Worm (Caenorhabditis elegans): ENCODE measurements around the gene efk-1.

Gene efk-1

DNA sequence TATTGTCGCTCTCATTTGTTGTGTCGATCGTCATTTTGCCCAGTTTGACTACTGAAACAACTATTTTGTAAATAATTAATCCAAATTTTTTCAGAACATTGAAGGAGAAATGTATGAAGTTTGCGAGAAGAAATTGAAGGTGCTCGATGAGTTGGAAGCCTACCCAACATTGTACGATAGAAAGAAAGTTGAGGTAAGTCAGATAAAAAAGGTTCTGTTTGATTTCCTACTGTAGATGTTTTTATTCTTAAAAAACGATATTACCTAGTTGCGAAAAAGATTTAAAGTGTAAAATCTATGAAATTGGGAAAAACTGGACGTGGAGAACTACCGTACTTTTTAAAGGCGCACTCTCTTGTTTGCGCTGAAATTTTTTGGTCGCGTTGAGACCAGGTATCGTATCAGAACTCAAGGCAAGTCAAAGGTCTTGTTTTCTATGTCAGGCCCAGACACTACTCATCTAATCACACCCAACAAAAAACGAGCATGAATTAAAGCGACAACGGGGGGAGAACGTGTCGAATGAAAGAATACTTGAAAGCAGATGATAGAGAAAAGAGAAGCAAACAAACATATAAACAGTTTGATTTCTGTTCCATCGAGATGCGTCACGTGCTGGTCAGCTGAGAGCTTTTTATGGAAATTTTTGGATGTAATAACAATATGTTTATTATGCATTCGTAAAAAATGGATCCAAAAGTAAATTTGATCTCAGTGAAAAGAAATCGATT, at the start of gene efk-1:
Gene efk-1 (minus strand): TSS at position 51 of the 731 bp plus-strand sequence.
- TF ChIP-seq ref-1 (GFP tag; conservative IDR thresholded peaks at IDR 0.05) (no peak), T22C8.4 (GFP tag; IDR thresholded peaks at IDR 0.05) (no peak), flt-1 (GFP tag; IDR thresholded peaks at IDR 0.05) (no peak)

DNA sequence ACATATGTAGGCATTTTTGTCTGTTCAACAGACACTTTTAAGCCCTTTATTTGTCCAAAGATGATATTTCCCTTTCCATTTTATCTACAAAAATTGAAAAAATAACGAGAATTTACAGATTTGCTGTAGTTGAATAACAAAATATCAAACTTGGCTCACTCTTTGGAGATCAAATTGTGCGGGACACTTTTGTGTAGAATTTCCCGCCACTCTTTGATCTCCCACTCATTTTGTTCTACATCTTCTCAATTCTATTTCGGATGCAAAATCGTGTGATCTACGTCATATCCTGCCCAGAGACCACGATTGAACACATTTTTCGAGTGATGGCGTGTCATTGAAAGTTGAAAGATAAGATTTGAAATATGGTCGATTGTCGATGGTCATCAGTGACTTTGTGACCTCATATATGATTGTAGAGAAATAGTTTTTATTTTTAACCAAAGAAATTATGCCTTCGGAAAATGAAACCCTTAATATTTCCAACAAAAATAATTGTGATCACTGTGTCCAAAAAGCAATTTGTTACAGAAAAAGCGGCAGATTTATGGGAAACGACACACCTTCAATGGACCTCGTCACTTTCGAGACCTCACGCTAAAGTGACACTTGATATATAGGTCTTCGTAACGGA, 48.6 kb upstream of the efk-1 start, which contains the start of gene hot-4:
Gene hot-4 (plus strand): TSS at position 584 of the 634 bp plus-strand sequence.
- no peak for TF ChIP-seq med-1 (GFP tag; optimal IDR thresholded peaks at IDR 0.05; ENCODE audit: insufficient read depth)
- no peak for TF ChIP-seq ztf-23 (GFP tag; IDR thresholded peaks at IDR 0.05)
- no peak for TF ChIP-seq ref-1 (GFP tag; conservative IDR thresholded peaks at IDR 0.05)
- no peak for TF ChIP-seq T22C8.4 (GFP tag; IDR thresholded peaks at IDR 0.05)
- no peak for TF ChIP-seq ztf-29 (GFP tag; IDR thresholded peaks at IDR 0.05)
- no peak for TF ChIP-seq cog-1 (tag; optimal IDR thresholded peaks at IDR 0.05)
- TF ChIP-seq tab-1 (GFP tag; IDR thresholded peaks at IDR 0.05), result no peak
- no peak for TF ChIP-seq flt-1 (GFP tag; IDR thresholded peaks at IDR 0.05)
- no peak for TF ChIP-seq klf-2 (GFP tag; conservative IDR thresholded peaks at IDR 0.05)

DNA sequence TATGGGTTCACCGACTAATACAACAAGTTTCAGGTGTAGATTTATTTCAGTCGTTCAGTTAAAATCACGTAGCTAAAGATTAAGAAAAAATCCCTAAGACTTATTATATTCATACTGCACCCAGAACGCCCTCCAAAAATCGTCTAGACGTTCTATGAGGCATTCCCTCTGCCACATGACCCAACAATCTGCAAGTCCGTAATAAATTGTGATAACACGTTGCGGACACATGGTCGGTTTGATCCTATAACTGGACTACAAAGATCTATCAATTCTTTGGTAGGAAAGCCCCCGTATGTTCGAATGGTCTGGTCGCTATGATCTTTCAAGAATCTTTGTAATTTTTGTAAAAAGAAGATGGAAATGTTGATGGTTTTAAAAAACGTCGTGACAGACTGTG, 47.6 kb upstream of the efk-1 start:
- no peak for TF ChIP-seq ref-1 (GFP tag; conservative IDR thresholded peaks at IDR 0.05)
- TF ChIP-seq klf-2 (GFP tag; conservative IDR thresholded peaks at IDR 0.05), result no peak
- TF ChIP-seq ztf-23 (GFP tag; IDR thresholded peaks at IDR 0.05), result no peak
- no peak for TF ChIP-seq T22C8.4 (GFP tag; IDR thresholded peaks at IDR 0.05)
- TF ChIP-seq ztf-29 (GFP tag; IDR thresholded peaks at IDR 0.05), result no peak
- TF ChIP-seq med-1 (GFP tag; optimal IDR thresholded peaks at IDR 0.05; ENCODE audit: insufficient read depth), result no peak
- TF ChIP-seq cog-1 (tag; optimal IDR thresholded peaks at IDR 0.05), result no peak

DNA sequence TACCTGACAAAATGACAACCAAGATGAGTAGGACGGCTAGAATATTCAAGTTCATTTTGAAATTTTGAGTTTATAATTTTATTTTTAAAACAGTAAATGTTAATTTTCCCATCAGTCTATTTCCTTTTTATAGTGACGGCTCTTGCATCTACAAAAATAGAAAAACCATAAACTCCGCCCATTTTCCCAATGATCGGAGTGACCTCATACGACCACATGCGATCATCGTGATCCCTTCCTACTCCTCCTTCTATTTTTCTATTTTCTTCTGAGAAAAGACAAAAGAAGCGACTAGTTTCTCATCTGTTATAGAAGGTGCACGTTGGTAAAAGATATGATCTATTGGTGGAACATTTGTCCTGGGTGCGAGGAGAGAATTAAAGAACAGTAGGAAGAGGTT, 47.1 kb upstream of the efk-1 start, which contains the start of gene C23G10.11:
Gene C23G10.11 (minus strand): TSS at position 101 of the 400 bp plus-strand sequence.
- no peak for TF ChIP-seq tab-1 (GFP tag; IDR thresholded peaks at IDR 0.05)
- TF ChIP-seq klf-2 (GFP tag; conservative IDR thresholded peaks at IDR 0.05), result no peak
- TF ChIP-seq ztf-23 (GFP tag; IDR thresholded peaks at IDR 0.05), result no peak
- no peak for TF ChIP-seq ztf-29 (GFP tag; IDR thresholded peaks at IDR 0.05)
- no peak for TF ChIP-seq T22C8.4 (GFP tag; IDR thresholded peaks at IDR 0.05)
- TF ChIP-seq flt-1 (GFP tag; IDR thresholded peaks at IDR 0.05), result no peak
- TF ChIP-seq ref-1 (GFP tag; conservative IDR thresholded peaks at IDR 0.05), result no peak
- no peak for TF ChIP-seq cog-1 (tag; optimal IDR thresholded peaks at IDR 0.05)
- no peak for TF ChIP-seq med-1 (GFP tag; optimal IDR thresholded peaks at IDR 0.05; ENCODE audit: insufficient read depth)

DNA sequence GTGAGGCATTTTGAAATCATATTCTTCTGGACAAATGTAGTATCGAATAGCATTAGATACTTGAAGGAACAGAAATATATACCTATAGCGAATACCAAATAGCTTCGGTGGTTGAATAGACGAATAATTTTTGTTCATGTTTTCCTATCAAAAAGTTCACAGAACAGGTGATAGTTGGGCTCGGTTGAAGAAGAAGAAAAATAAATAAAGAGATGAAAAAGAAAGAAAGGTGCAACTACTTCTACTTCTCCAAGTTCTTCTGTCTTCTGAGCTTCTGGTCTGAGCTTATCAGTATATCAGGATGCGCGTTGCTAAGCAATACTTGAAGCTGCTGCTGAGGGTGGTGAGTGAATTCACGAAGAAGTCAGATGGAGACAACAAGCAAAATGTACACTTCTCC, 45.6 kb upstream of the efk-1 start, which contains the start of gene C23G10.10:
Gene C23G10.10 (minus strand): TSS at position 101 of the 400 bp plus-strand sequence.
- TF ChIP-seq ztf-29 (GFP tag; IDR thresholded peaks at IDR 0.05) (no peak), ztf-23 (GFP tag; IDR thresholded peaks at IDR 0.05) (no peak), flt-1 (GFP tag; IDR thresholded peaks at IDR 0.05) (no peak), klf-2 (GFP tag; conservative IDR thresholded peaks at IDR 0.05) (no peak), med-1 (GFP tag; optimal IDR thresholded peaks at IDR 0.05; ENCODE audit: insufficient read depth) (no peak), cog-1 (tag; optimal IDR thresholded peaks at IDR 0.05) (no peak), T22C8.4 (GFP tag; IDR thresholded peaks at IDR 0.05) (no peak), tab-1 (GFP tag; IDR thresholded peaks at IDR 0.05) (no peak), ref-1 (GFP tag; conservative IDR thresholded peaks at IDR 0.05) (no peak)

DNA sequence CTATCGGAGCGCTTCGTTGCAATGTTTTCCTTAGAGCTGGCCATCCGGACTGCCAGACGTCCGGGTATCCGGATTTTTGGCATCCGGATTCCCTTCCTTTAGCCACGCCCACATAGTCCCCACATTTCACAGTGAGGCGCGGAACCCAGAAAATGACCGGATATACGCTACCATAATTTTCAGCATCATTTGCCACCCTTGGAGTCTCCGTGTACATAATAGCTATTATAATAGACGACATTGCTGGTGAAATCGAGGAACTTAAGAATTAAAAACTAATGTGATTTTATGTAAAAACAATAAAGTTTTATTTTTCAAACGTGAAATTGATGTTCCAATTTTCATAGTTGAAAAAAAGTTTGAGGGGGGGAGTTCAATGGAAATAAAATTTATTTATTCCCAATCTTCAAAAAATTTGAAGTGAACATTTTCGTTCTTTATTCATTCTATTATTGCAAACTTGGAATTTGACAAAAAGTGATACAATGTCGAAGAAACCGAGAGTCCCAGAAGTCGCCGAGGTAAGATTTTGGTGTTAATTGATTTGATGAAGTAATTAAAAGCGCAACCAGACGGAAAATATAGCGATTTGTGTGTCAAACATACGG, 42.0 kb upstream of the efk-1 start:
- no peak for TF ChIP-seq med-1 (GFP tag; optimal IDR thresholded peaks at IDR 0.05; ENCODE audit: insufficient read depth)
- TF ChIP-seq ref-1 (GFP tag; conservative IDR thresholded peaks at IDR 0.05), result no peak
- TF ChIP-seq klf-2 (GFP tag; conservative IDR thresholded peaks at IDR 0.05), result no peak
- TF ChIP-seq cog-1 (tag; optimal IDR thresholded peaks at IDR 0.05), result no peak
- TF ChIP-seq ztf-29 (GFP tag; IDR thresholded peaks at IDR 0.05), result no peak
- no peak for TF ChIP-seq tab-1 (GFP tag; IDR thresholded peaks at IDR 0.05)
- no peak for TF ChIP-seq ztf-23 (GFP tag; IDR thresholded peaks at IDR 0.05)
- TF ChIP-seq flt-1 (GFP tag; IDR thresholded peaks at IDR 0.05), result no peak
- TF ChIP-seq T22C8.4 (GFP tag; IDR thresholded peaks at IDR 0.05), result no peak

DNA sequence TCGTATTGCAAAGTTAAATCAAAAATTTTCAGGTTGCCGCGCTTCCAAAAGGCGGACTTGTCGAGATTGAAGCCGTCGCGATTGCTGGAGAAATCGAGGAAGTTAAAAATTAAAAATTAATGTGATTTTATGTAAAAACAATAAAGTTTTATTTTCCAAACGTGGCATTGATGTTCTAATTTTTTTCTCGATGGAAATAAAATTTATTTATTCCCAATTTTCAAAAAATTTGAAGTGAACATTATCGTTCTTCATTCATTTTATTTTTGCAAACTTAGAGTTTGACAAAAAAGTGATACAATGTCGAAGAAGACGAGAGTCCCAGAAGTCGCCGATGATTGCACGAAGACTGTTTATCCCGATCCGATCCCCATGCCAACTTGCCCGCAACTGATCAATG, 40.6 kb upstream of the efk-1 start, which contains the start of gene C23G10.1:
Gene C23G10.1 (plus strand): TSS at position 301 of the 400 bp plus-strand sequence.
- no peak for TF ChIP-seq ztf-29 (GFP tag; IDR thresholded peaks at IDR 0.05)
- TF ChIP-seq ref-1 (GFP tag; conservative IDR thresholded peaks at IDR 0.05), result no peak
- TF ChIP-seq klf-2 (GFP tag; conservative IDR thresholded peaks at IDR 0.05), result no peak
- TF ChIP-seq cog-1 (tag; optimal IDR thresholded peaks at IDR 0.05), result no peak
- no peak for TF ChIP-seq tab-1 (GFP tag; IDR thresholded peaks at IDR 0.05)
- no peak for TF ChIP-seq T22C8.4 (GFP tag; IDR thresholded peaks at IDR 0.05)
- TF ChIP-seq med-1 (GFP tag; optimal IDR thresholded peaks at IDR 0.05; ENCODE audit: insufficient read depth), result no peak

DNA sequence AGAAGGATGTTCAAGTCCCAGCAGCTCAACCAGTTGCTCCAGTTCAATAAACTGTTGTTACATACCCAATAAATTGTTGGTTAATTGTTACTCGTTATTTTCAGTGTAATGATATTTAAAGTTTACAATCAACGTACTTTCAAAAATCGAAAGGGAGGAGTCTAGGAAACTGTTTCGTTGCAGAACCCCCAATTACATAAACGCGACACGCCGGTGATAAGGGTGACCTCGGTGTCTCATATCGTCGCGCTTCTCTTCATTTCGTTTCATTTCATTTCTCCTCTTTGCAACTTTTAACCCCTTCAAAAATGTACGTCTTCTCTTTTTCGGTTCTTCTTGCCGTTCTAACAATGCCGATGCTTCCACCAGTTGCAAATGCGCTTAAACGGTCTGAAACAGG, 39.5 kb upstream of the efk-1 start, which contains the start of gene C23G10.2:
Gene C23G10.2 (plus strand): TSS at position 184 of the 400 bp plus-strand sequence.
- TF ChIP-seq klf-2 (GFP tag; conservative IDR thresholded peaks at IDR 0.05), result no peak

DNA sequence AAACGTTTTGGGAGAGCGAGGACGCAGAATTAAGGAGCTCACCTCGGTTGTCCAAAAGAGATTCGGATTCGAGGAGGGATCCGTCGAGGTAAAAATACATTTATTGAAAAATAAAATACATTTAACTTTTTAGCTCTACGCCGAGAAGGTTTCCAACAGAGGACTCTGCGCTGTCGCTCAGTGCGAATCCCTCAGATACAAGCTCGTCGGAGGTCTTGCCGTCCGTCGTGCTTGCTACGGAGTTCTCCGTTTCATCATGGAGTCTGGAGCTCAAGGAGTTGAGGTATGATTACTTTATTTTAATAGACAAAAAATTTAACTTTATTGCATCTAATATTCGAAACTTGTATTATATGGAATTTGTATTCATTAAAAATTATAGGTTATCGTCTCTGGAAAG, 38.7 kb upstream of the efk-1 start:
- TF ChIP-seq T22C8.4 (GFP tag; IDR thresholded peaks at IDR 0.05) (no peak), ref-1 (GFP tag; conservative IDR thresholded peaks at IDR 0.05) (no peak), flt-1 (GFP tag; IDR thresholded peaks at IDR 0.05) (no peak), med-1 (GFP tag; optimal IDR thresholded peaks at IDR 0.05; ENCODE audit: insufficient read depth) (no peak), ztf-23 (GFP tag; IDR thresholded peaks at IDR 0.05) (no peak), cog-1 (tag; optimal IDR thresholded peaks at IDR 0.05) (no peak), ztf-29 (GFP tag; IDR thresholded peaks at IDR 0.05) (no peak), tab-1 (GFP tag; IDR thresholded peaks at IDR 0.05) (no peak), klf-2 (GFP tag; conservative IDR thresholded peaks at IDR 0.05) (no peak)

All from whole organism, midembryonic.